Fruit fly (Drosophila melanogaster) whole organism, embryonic: ENCODE results near the gene CG17207.

Source experiments
- Ada2b ChIP-seq: fragments of 200-800 bp; sonication (Bioruptor generic); IDR thresholded peaks from 2 replicates; pipeline ENCODE4 v1.3.6; 2022; ENCODE audit warnings: missing biosample characterization, missing genetic modification characterization
- Blimp-1 ChIP-seq: fragments of 200-800 bp; sonication (Bioruptor generic); optimal IDR thresholded peaks from 3 replicates; lab custom pipeline; 2018; ENCODE audit warnings: missing biosample characterization, missing genetic modification characterization, mild to moderate bottlenecking, moderate library complexity, missing genetic modification reagents
- CG10147 ChIP-seq: fragments of 200-800 bp; sonication (Bioruptor generic); optimal IDR thresholded peaks from 2 replicates; lab custom pipeline; 2019; ENCODE audit warnings: missing biosample characterization, mild to moderate bottlenecking, missing genetic modification characterization, moderate library complexity
- CG10462 ChIP-seq: fragments of 200-800 bp; sonication (Bioruptor generic); optimal IDR thresholded peaks from 2 replicates; lab custom pipeline; 2016; ENCODE audit warnings: missing biosample characterization, missing genetic modification characterization
- CG12391 ChIP-seq: fragments of 200-800 bp; sonication (Bioruptor generic); optimal IDR thresholded peaks from 3 replicates; lab custom pipeline; 2018; ENCODE audit warnings: missing biosample characterization, mild to moderate bottlenecking, missing genetic modification characterization, moderate library complexity
- CG12659 ChIP-seq: fragments of 200-800 bp; sonication (Bioruptor generic); optimal IDR thresholded peaks from 3 replicates; lab custom pipeline; 2017; ENCODE audit warnings: mild to moderate bottlenecking, missing biosample characterization, missing genetic modification reagents, missing genetic modification characterization
- CG13894 ChIP-seq: fragments of 200-800 bp; sonication (Bioruptor generic); optimal IDR thresholded peaks from 3 replicates; lab custom pipeline; 2018; ENCODE audit warnings: missing biosample characterization, mild to moderate bottlenecking, missing genetic modification characterization, moderate library complexity
- CG15269 ChIP-seq: fragments of 200-800 bp; sonication (Bioruptor generic); optimal IDR thresholded peaks from 2 replicates; lab custom pipeline; 2018; ENCODE audit warnings: missing biosample characterization, mild to moderate bottlenecking, missing genetic modification characterization, moderate library complexity
- CG30403 ChIP-seq: fragments of 200-800 bp; sonication (Bioruptor generic); optimal IDR thresholded peaks from 3 replicates; lab custom pipeline; 2016; ENCODE audit warnings: missing biosample characterization, missing genetic modification characterization
- CG31224 ChIP-seq: fragments of 200-800 bp; sonication (Bioruptor generic); IDR thresholded peaks from 2 replicates; pipeline ENCODE4 v1.3.6; 2022; ENCODE audit warnings: missing biosample characterization, missing genetic modification characterization
- CG31388 ChIP-seq: fragments of 200-800 bp; sonication (Bioruptor generic); optimal IDR thresholded peaks from 2 replicates; lab custom pipeline; 2016; ENCODE audit warnings: missing biosample characterization, missing genetic modification characterization
- CG31441 ChIP-seq: fragments of 200-800 bp; sonication (Bioruptor generic); IDR thresholded peaks from 2 replicates; pipeline ENCODE4 v1.3.6; 2022; ENCODE audit warnings: missing biosample characterization, missing genetic modification characterization
- CG3163 ChIP-seq: fragments of 200-800 bp; sonication (Bioruptor generic); optimal IDR thresholded peaks from 3 replicates; lab custom pipeline; 2016; ENCODE audit warnings: missing biosample characterization, missing genetic modification characterization
- CG3995 ChIP-seq: fragments of 200-800 bp; sonication (Bioruptor generic); optimal IDR thresholded peaks from 3 replicates; lab custom pipeline; 2016; ENCODE audit warnings: missing biosample characterization, missing genetic modification characterization
- CG4854 ChIP-seq: fragments of 200-800 bp; sonication (Bioruptor generic); optimal IDR thresholded peaks from 2 replicates; lab custom pipeline; 2016; ENCODE audit warnings: missing biosample characterization, missing genetic modification characterization, inconsistent platforms
- CG7556 ChIP-seq: fragments of 200-800 bp; sonication (Bioruptor generic); optimal IDR thresholded peaks from 2 replicates; lab custom pipeline; 2017; ENCODE audit warnings: missing biosample characterization, mild to moderate bottlenecking, missing genetic modification characterization
- CTCF ChIP-seq: fragments of 200-800 bp; sonication (Bioruptor generic); optimal IDR thresholded peaks from 2 replicates; lab custom pipeline; 2017; ENCODE audit warnings: missing biosample characterization, mild to moderate bottlenecking, missing genetic modification characterization, moderate library complexity
- Camta ChIP-seq: fragments of 200-800 bp; sonication (Bioruptor generic); optimal IDR thresholded peaks from 2 replicates; lab custom pipeline; 2016; ENCODE audit warnings: missing biosample characterization, missing genetic modification characterization
- D19B ChIP-seq: fragments of 200-800 bp; sonication (Bioruptor generic); optimal IDR thresholded peaks from 2 replicates; lab custom pipeline; 2017; ENCODE audit warnings: missing biosample characterization, mild to moderate bottlenecking, missing genetic modification characterization
- Doc3 ChIP-seq: fragments of 200-800 bp; sonication (Bioruptor generic); IDR thresholded peaks from 3 replicates; pipeline ENCODE4 v1.3.6; 2022; ENCODE audit warnings: missing biosample characterization, missing genetic modification characterization; ENCODE audit not compliant: partially characterized antibody
- Dp ChIP-seq: fragments of 200-800 bp; sonication (Bioruptor generic); optimal IDR thresholded peaks from 2 replicates; lab custom pipeline; 2018; ENCODE audit warnings: missing biosample characterization, mild to moderate bottlenecking, missing genetic modification characterization, moderate library complexity
- E2f2 ChIP-seq: fragments of 200-800 bp; sonication (Bioruptor generic); IDR thresholded peaks from 2 replicates; pipeline ENCODE4 v1.3.6; 2022; ENCODE audit warnings: missing biosample characterization, missing genetic modification characterization
- GATAe ChIP-seq: fragments of 200-800 bp; sonication (Bioruptor generic); conservative IDR thresholded peaks from 2 replicates; pipeline ENCODE4 v1.3.6; 2022; ENCODE audit warnings: missing biosample characterization, missing genetic modification characterization
- Hmx ChIP-seq: fragments of 200-800 bp; sonication (Bioruptor generic); optimal IDR thresholded peaks from 2 replicates; lab custom pipeline; 2016; ENCODE audit warnings: missing biosample characterization, missing genetic modification characterization
- Hr51 ChIP-seq, 2 experiments: fragments of 200-800 bp; sonication (Bioruptor generic); optimal IDR thresholded peaks; 2 replicates in 1 of 2; 3 replicates in 1 of 2; lab custom pipeline; 2016 to 2018; ENCODE audit warnings: missing biosample characterization in 2 of 2, missing genetic modification characterization in 2 of 2, mild to moderate bottlenecking in 1 of 2, moderate library complexity in 1 of 2
- Lim3 ChIP-seq: fragments of 200-800 bp; sonication (Bioruptor generic); IDR thresholded peaks from 2 replicates; pipeline ENCODE4 v1.3.6; 2022; ENCODE audit warnings: missing biosample characterization, missing genetic modification characterization
- Oli ChIP-seq: fragments of 200-800 bp; sonication (Bioruptor generic); optimal IDR thresholded peaks from 2 replicates; lab custom pipeline; 2018; ENCODE audit warnings: missing biosample characterization, mild to moderate bottlenecking, missing genetic modification characterization, moderate library complexity
- Six4 ChIP-seq: fragments of 200-800 bp; sonication (Bioruptor generic); optimal IDR thresholded peaks from 2 replicates; lab custom pipeline; 2016; ENCODE audit warnings: missing biosample characterization, missing genetic modification characterization
- Taf1 ChIP-seq: fragments of 200-800 bp; sonication (Bioruptor generic); IDR thresholded peaks from 2 replicates; pipeline ENCODE4 v1.3.6; 2022; ENCODE audit warnings: missing biosample characterization, missing genetic modification characterization
- bigmax ChIP-seq: fragments of 200-800 bp; sonication (Bioruptor generic); optimal IDR thresholded peaks from 2 replicates; lab custom pipeline; 2018; ENCODE audit warnings: missing biosample characterization, mild to moderate bottlenecking, missing genetic modification characterization
- btn ChIP-seq: fragments of 200-800 bp; sonication (Bioruptor generic); optimal IDR thresholded peaks from 2 replicates; lab custom pipeline; 2016; ENCODE audit warnings: missing biosample characterization, missing genetic modification characterization
- crc ChIP-seq: fragments of 200-800 bp; sonication (Bioruptor generic); optimal IDR thresholded peaks from 2 replicates; lab custom pipeline; 2016; ENCODE audit warnings: missing biosample characterization, missing genetic modification characterization
- ftz-f1 ChIP-seq: fragments of 200-800 bp; sonication (Bioruptor generic); optimal IDR thresholded peaks from 2 replicates; lab custom pipeline; 2016; ENCODE audit warnings: missing biosample characterization, missing genetic modification characterization
- gsb ChIP-seq: fragments of 200-800 bp; sonication (Bioruptor generic); IDR thresholded peaks from 2 replicates; pipeline ENCODE4 v1.3.6; 2022; ENCODE audit warnings: missing biosample characterization, missing genetic modification characterization
- gt ChIP-seq: fragments of 200-800 bp; sonication (Bioruptor generic); IDR thresholded peaks from 2 replicates; pipeline ENCODE4 v1.3.6; 2022; ENCODE audit warnings: missing biosample characterization, missing genetic modification characterization
- hth ChIP-seq: fragments of >200 bp; optimal IDR thresholded peaks from 2 replicates; lab custom pipeline; 2017; ENCODE audit warnings: inconsistent platforms
- jumu ChIP-seq: fragments of 200-800 bp; sonication (Bioruptor generic); optimal IDR thresholded peaks from 3 replicates; lab custom pipeline; 2016; ENCODE audit warnings: missing biosample characterization, missing genetic modification characterization
- mam ChIP-seq: fragments of 200-800 bp; sonication (Bioruptor generic); optimal IDR thresholded peaks from 3 replicates; lab custom pipeline; 2016; ENCODE audit warnings: missing biosample characterization, missing genetic modification characterization
- pros ChIP-seq: fragments of 200-800 bp; sonication (Bioruptor generic); optimal IDR thresholded peaks from 3 replicates; lab custom pipeline; 2019; ENCODE audit warnings: missing biosample characterization, mild to moderate bottlenecking, missing genetic modification characterization, moderate library complexity
- sc ChIP-seq, 3 experiments: fragments of >200 bp in 2 of 3; fragments of 200-800 bp in 1 of 3; sonication (Bioruptor generic) in 1 of 3; optimal IDR thresholded peaks; 2 replicates in 2 of 3; 3 replicates in 1 of 3; lab custom pipeline; 2017; ENCODE audit warnings: mild to moderate bottlenecking in 1 of 3, missing biosample characterization in 1 of 3, missing genetic modification characterization in 1 of 3, missing genetic modification reagents in 1 of 3
- sna ChIP-seq: fragments of 200-800 bp; sonication (Bioruptor generic); IDR thresholded peaks from 2 replicates; pipeline ENCODE4 v1.3.6; 2022; ENCODE audit warnings: missing biosample characterization, missing genetic modification characterization; ENCODE audit not compliant: partially characterized antibody
- so ChIP-seq: fragments of 200-800 bp; sonication (Bioruptor generic); IDR thresholded peaks from 3 replicates; pipeline ENCODE4 v1.3.6; 2022; ENCODE audit warnings: missing biosample characterization, missing genetic modification characterization
- tap ChIP-seq: fragments of 200-800 bp; optimal IDR thresholded peaks from 3 replicates; lab custom pipeline; 2019; ENCODE audit warnings: missing biosample characterization, mild to moderate bottlenecking, missing genetic modification characterization, moderate library complexity
- tna ChIP-seq: fragments of 200-800 bp; sonication (Bioruptor generic); IDR thresholded peaks from 2 replicates; pipeline ENCODE4 v1.3.6; 2022; ENCODE audit warnings: missing biosample characterization, missing genetic modification characterization; ENCODE audit not compliant: partially characterized antibody
- toy ChIP-seq: fragments of 200-800 bp; sonication (Bioruptor generic); IDR thresholded peaks from 2 replicates; pipeline ENCODE4 v1.3.6; 2022; ENCODE audit warnings: missing biosample characterization, missing genetic modification characterization
- tup ChIP-seq: fragments of 200-800 bp; sonication (Bioruptor generic); optimal IDR thresholded peaks from 2 replicates; lab custom pipeline; 2016; ENCODE audit warnings: missing biosample characterization, mild to moderate bottlenecking, missing genetic modification characterization, moderate library complexity
- vvl ChIP-seq: fragments of 200-800 bp; sonication (Bioruptor generic); IDR thresholded peaks from 2 replicates; pipeline ENCODE4 v1.3.6; 2022; ENCODE audit warnings: missing biosample characterization, missing genetic modification characterization
- wdn ChIP-seq: fragments of 200-800 bp; sonication (Bioruptor generic); IDR thresholded peaks from 2 replicates; pipeline ENCODE4 v1.3.6; 2022; ENCODE audit warnings: missing biosample characterization, missing genetic modification characterization
- zfh2 ChIP-seq: fragments of 200-800 bp; sonication (Bioruptor generic); optimal IDR thresholded peaks from 2 replicates; lab custom pipeline; 2016; ENCODE audit warnings: missing biosample characterization, missing genetic modification characterization

CG17207 gene

DNA sequence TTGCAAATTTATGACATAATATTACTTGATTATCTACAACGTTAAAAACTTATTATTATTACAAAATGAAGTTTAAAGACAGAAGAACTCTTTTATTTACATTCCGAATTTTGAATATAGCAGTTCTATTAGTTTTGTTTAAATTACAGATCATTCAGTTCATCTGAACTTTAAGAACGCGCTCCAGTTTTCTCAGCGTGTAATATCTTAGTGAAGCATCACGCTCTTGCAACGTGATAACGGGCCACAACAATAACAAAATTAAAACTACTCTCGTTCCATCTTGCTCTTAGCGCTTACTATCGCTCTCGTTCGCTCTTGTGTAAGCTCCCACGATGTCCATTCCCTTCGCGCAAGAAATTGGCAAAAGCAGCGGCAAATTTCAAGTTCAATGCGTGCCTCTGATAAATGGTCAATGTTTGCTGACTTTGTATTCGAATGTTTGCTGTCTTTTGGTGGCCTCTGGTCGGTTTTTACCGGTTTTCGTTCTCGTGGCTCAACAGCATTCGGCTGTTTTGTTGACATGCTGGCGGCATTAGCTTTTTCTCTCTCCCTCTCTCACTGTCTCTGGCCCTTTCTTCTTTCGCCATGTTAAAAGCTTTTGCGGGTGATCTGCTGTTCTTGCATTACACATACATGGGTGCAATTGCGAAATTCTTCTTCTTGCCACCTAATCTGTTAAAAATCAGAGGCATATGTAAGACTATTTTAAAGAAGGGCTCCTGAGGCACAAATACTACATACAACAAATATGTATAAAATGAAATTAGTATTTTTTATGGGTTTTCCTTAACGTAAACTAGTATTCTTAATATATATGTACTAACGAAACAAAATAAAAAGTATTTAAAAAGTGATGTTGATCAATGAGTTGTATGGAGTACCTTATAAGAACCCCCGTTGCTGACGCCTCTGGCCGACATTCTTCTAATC lies 3.9 kb upstream of the CG17207 start (continued):
- TF ChIP-seq CG3163 (peak; percentile 4), pros (GFP tag; lab: Kevin White, UChicago) (no peak), CG31224 (GFP tag; lab: Robert Waterston, UW) (0 out of 2 replicates have a peak, but pooled peaks have one; percentile 36), btn (GFP tag; lab: Kevin White, UChicago) (no peak), Taf1 (GFP tag; lab: Robert Waterston, UW) (peak; percentile 39; the same call in 1 of the 2 replicates), jumu (no peak), D19B (GFP tag; lab: Kevin White, UChicago) (peak; percentile 23), Dp (no peak), crc (GFP tag; lab: Kevin White, UChicago) (no peak), vvl (GFP tag; lab: Robert Waterston, UW) (no peak), mam (GFP tag; lab: Kevin White, UChicago) (peak; percentile 17), GATAe (no peak), Hr51 (GFP tag; optimal IDR thresholded peaks at IDR 0.05; lab: Kevin White, UChicago) (peak in 1 of 2 experiments; percentile 63), gt (GFP tag; lab: Robert Waterston, UW) (no peak), E2f2 (GFP tag; lab: Robert Waterston, UW) (peak; percentile 8; the same call in 1 of the 2 replicates), CG10462 (no peak), sc (optimal IDR thresholded peaks at IDR 0.05; lab: Kevin White, UChicago) (no peak), sc (GFP tag; optimal IDR thresholded peaks at IDR 0.05; lab: Kevin White, UChicago) (no peak), sna (GFP tag; lab: Robert Waterston, UW) (no peak), CG10147 (GFP tag; lab: Kevin White, UChicago) (no peak), ftz-f1 (GFP tag; lab: Kevin White, UChicago) (peak; percentile 64), gsb (no peak), Hmx (GFP tag; lab: Kevin White, UChicago) (peak; percentile 9), CG4854 (no peak), CG12659 (GFP tag; lab: Kevin White, UChicago) (peak; percentile 43), Lim3 (GFP tag; lab: Robert Waterston, UW) (no peak), tna (GFP tag; lab: Robert Waterston, UW) (no peak), Ada2b (no peak), CG31441 (GFP tag; lab: Robert Waterston, UW) (peak; percentile 24; the same call in 1 of the 2 replicates), tup (GFP tag; lab: Kevin White, UChicago) (no peak), wdn (GFP tag; lab: Robert Waterston, UW) (no peak), Blimp-1 (GFP tag; lab: Kevin White, UChicago) (no peak), Oli (peak; percentile 29), tap (peak; percentile 12), zfh2 (GFP tag; lab: Kevin White, UChicago) (peak; percentile 21), toy (GFP tag; lab: Robert Waterston, UW) (no peak), Six4 (GFP tag; lab: Kevin White, UChicago) (no peak), CTCF (GFP tag; lab: Kevin White, UChicago) (no peak), hth (lab: Kevin White, UChicago) (no peak), CG31388 (GFP tag; lab: Kevin White, UChicago) (no peak), CG15269 (tag; lab: Kevin White, UChicago) (peak; percentile 71), Doc3 (no peak), CG3995 (GFP tag; lab: Kevin White, UChicago) (peak; percentile 41), so (peak; percentile 7; the same call in 1 of the 3 replicates), CG12391 (tag; lab: Kevin White, UChicago) (peak; percentile 16), Camta (GFP tag; lab: Kevin White, UChicago) (no peak), CG30403 (peak; percentile 54), CG7556 (GFP tag; lab: Kevin White, UChicago) (peak; percentile 37), bigmax (GFP tag; lab: Kevin White, UChicago) (no peak), CG13894 (peak; percentile 34)
